Worm (Caenorhabditis elegans) whole organism, L2 larva: ENCODE measurements around the gene dmsr-1.
"Not testable (repeated sequence)": the region's sequence is repeated elsewhere in the genome, so short reads cannot be mapped to it uniquely, and the experiment has no call there.

Experiments
- C34F6.9 ChIP-seq: fragments of 150-350 bp; optimal IDR thresholded peaks from 2 replicates; lab custom pipeline; 2014; ENCODE audit warnings: missing biosample characterization, missing genetic modification characterization
- ZK546.5 ChIP-seq: sonication (generic microtip); optimal IDR thresholded peaks from 2 replicates; lab custom pipeline; 2017; ENCODE audit warnings: missing biosample characterization, missing genetic modification characterization
- aly-2 ChIP-seq: fragments of 150-350 bp; optimal IDR thresholded peaks from 2 replicates; lab custom pipeline; 2014; ENCODE audit warnings: missing biosample characterization, missing genetic modification characterization
- ama-1 ChIP-seq: fragments of 150-350 bp; optimal IDR thresholded peaks from 2 replicates; lab custom pipeline; 2018; ENCODE audit warnings: inconsistent platforms
- blmp-1 ChIP-seq: sonication (generic microtip); optimal IDR thresholded peaks from 2 replicates; lab custom pipeline; 2017; ENCODE audit warnings: missing genetic modification characterization, mild to moderate bottlenecking, missing compliant biosample characterization, antibody characterized with exemption, moderate library complexity; ENCODE audit not compliant: insufficient read depth
- ceh-16 ChIP-seq: fragments of 150-350 bp; optimal IDR thresholded peaks from 2 replicates; lab custom pipeline; 2014; ENCODE audit warnings: missing biosample characterization, missing genetic modification characterization
- ceh-82 ChIP-seq: fragments of 150-350 bp; optimal IDR thresholded peaks from 2 replicates; lab custom pipeline; 2014; ENCODE audit warnings: missing biosample characterization, missing genetic modification characterization
- crh-2 ChIP-seq: sonication (generic microtip); optimal IDR thresholded peaks from 2 replicates; lab custom pipeline; 2017; ENCODE audit warnings: missing biosample characterization, missing genetic modification characterization
- dmd-4 ChIP-seq: sonication (generic microtip); optimal IDR thresholded peaks from 2 replicates; lab custom pipeline; 2017; ENCODE audit warnings: missing biosample characterization, missing genetic modification characterization
- egl-27 ChIP-seq: sonication (generic microtip); optimal IDR thresholded peaks from 3 replicates; lab custom pipeline; 2017; ENCODE audit warnings: missing biosample characterization, missing genetic modification reagents, missing genetic modification characterization
- elt-1 ChIP-seq: fragments of 150-350 bp; optimal IDR thresholded peaks from 2 replicates; lab custom pipeline; 2014; ENCODE audit warnings: missing biosample characterization, missing genetic modification characterization
- elt-3 ChIP-seq: sonication (generic microtip); optimal IDR thresholded peaks from 2 replicates; lab custom pipeline; 2017; ENCODE audit warnings: missing biosample characterization, missing genetic modification characterization
- gmeb-1 ChIP-seq: fragments of 150-350 bp; optimal IDR thresholded peaks from 2 replicates; lab custom pipeline; 2014; ENCODE audit warnings: missing biosample characterization, missing genetic modification characterization
- lin-11 ChIP-seq: fragments of 150-350 bp; sonication (generic microtip); optimal IDR thresholded peaks from 2 replicates; lab custom pipeline; 2014; ENCODE audit warnings: missing biosample characterization, missing genetic modification characterization, inconsistent platforms, mixed read lengths
- lin-13 ChIP-seq: fragments of 150-350 bp; optimal IDR thresholded peaks from 2 replicates; lab custom pipeline; 2014; ENCODE audit warnings: missing biosample characterization, missing genetic modification reagents, missing genetic modification characterization
- lsy-2 ChIP-seq, 2 experiments: fragments of 150-350 bp in 1 of 2; sonication (generic microtip) in 1 of 2; optimal IDR thresholded peaks; 2 replicates each; lab custom pipeline; 2014 to 2017; ENCODE audit warnings: missing biosample characterization in 2 of 2, missing genetic modification characterization in 2 of 2
- mab-5 ChIP-seq: fragments of 150-350 bp; optimal IDR thresholded peaks from 2 replicates; lab custom pipeline; 2014; ENCODE audit warnings: missing biosample characterization, missing genetic modification characterization
- mbf-1 ChIP-seq: sonication (generic microtip); optimal IDR thresholded peaks from 2 replicates; lab custom pipeline; 2017; ENCODE audit warnings: missing biosample characterization, missing genetic modification characterization
- mdl-1 ChIP-seq, 2 experiments: fragments of 150-350 bp in 1 of 2; sonication (generic microtip) in 1 of 2; optimal IDR thresholded peaks; 2 replicates each; lab custom pipeline; 2017; ENCODE audit warnings: missing biosample characterization in 2 of 2, missing genetic modification characterization in 2 of 2
- nhr-12 ChIP-seq: fragments of 150-350 bp; optimal IDR thresholded peaks from 2 replicates; lab custom pipeline; 2014; ENCODE audit warnings: missing biosample characterization, missing genetic modification characterization
- nhr-21 ChIP-seq: fragments of 150-350 bp; optimal IDR thresholded peaks from 2 replicates; lab custom pipeline; 2014; ENCODE audit warnings: missing biosample characterization, missing genetic modification characterization
- nhr-23 ChIP-seq: fragments of 150-350 bp; optimal IDR thresholded peaks from 2 replicates; lab custom pipeline; 2014; ENCODE audit warnings: missing biosample characterization, missing genetic modification reagents, missing genetic modification characterization
- nhr-237 ChIP-seq: fragments of 150-350 bp; optimal IDR thresholded peaks from 2 replicates; lab custom pipeline; 2014; ENCODE audit warnings: missing biosample characterization, missing genetic modification characterization
- nhr-6 ChIP-seq: fragments of 150-350 bp; optimal IDR thresholded peaks from 2 replicates; lab custom pipeline; 2014; ENCODE audit warnings: missing biosample characterization, missing genetic modification characterization
- peb-1 ChIP-seq: fragments of 150-350 bp; optimal IDR thresholded peaks from 2 replicates; lab custom pipeline; 2014; ENCODE audit warnings: missing biosample characterization, missing genetic modification characterization
- sem-4 ChIP-seq: fragments of 150-350 bp; optimal IDR thresholded peaks from 2 replicates; lab custom pipeline; 2014; ENCODE audit warnings: missing biosample characterization, missing genetic modification reagents, missing genetic modification characterization
- sma-3 ChIP-seq: sonication (generic microtip); optimal IDR thresholded peaks from 2 replicates; lab custom pipeline; 2016; ENCODE audit warnings: missing genetic modification reagents, missing genetic modification characterization, missing compliant biosample characterization
- sma-9 ChIP-seq, 2 experiments: fragments of 150-350 bp in 1 of 2; sonication (generic microtip) in 1 of 2; optimal IDR thresholded peaks; 2 replicates each; lab custom pipeline; 2014 to 2016; ENCODE audit warnings: missing genetic modification characterization in 2 of 2, mild to moderate bottlenecking in 1 of 2, missing biosample characterization in 1 of 2, missing compliant biosample characterization in 1 of 2, missing genetic modification reagents in 1 of 2, moderate library complexity in 1 of 2
- snpc-4 ChIP-seq: fragments of 150-350 bp; optimal IDR thresholded peaks from 2 replicates; lab custom pipeline; 2014; ENCODE audit warnings: missing biosample characterization, missing genetic modification characterization
- unc-62 ChIP-seq: fragments of 150-350 bp; optimal IDR thresholded peaks from 2 replicates; lab custom pipeline; 2014; ENCODE audit warnings: missing biosample characterization, missing genetic modification reagents, missing genetic modification characterization
- zag-1 ChIP-seq: fragments of 150-350 bp; optimal IDR thresholded peaks from 2 replicates; lab custom pipeline; 2014; ENCODE audit warnings: missing biosample characterization, missing genetic modification characterization
- ztf-1 ChIP-seq: fragments of 200-800 bp; sonication (Bioruptor generic); conservative IDR thresholded peaks from 2 replicates; pipeline ENCODE4 v1.3.6; 2022; ENCODE audit warnings: missing genetic modification characterization, missing compliant biosample characterization
- ztf-11 ChIP-seq: sonication (generic microtip); optimal IDR thresholded peaks from 2 replicates; lab custom pipeline; 2017; ENCODE audit warnings: missing biosample characterization, missing genetic modification characterization
- ztf-4 ChIP-seq: fragments of 150-350 bp; optimal IDR thresholded peaks from 2 replicates; lab custom pipeline; 2014; ENCODE audit warnings: missing biosample characterization, missing genetic modification characterization

dmsr-1 gene

ce11 chrV:11438464-11438863 lies at the start of gene dmsr-1:
dmsr-1 (plus strand) TSS chrV:11438764.
- TF ChIP-seq dmd-4 (tag; lab: Kevin White, UChicago), result no peak
- TF ChIP-seq ceh-16, result no peak
- TF ChIP-seq snpc-4 (tag; lab: Kevin White, UChicago), result no peak
- no peak for TF ChIP-seq nhr-6 (tag; lab: Kevin White, UChicago)
- TF ChIP-seq ztf-1, result no peak
- TF ChIP-seq unc-62 (GFP tag; lab: Kevin White, UChicago), result no peak
- TF ChIP-seq crh-2 (tag; lab: Kevin White, UChicago), result no peak
- no peak for TF ChIP-seq ztf-11
- TF ChIP-seq elt-1 (tag; lab: Kevin White, UChicago), result no peak
- TF ChIP-seq lin-11 (tag; lab: Kevin White, UChicago), result no peak
- TF ChIP-seq zag-1, result no peak
- no peak for TF ChIP-seq nhr-12
- no peak for TF ChIP-seq ZK546.5 (tag; lab: Kevin White, UChicago)
- no peak for TF ChIP-seq nhr-23
- TF ChIP-seq C34F6.9, result no peak
- TF ChIP-seq mab-5 (tag; lab: Kevin White, UChicago), result no peak
- TF ChIP-seq sma-9 (GFP tag; optimal IDR thresholded peaks at IDR 0.05; lab: Kevin White, UChicago), result no peak
- no peak for TF ChIP-seq sma-9 (tag; optimal IDR thresholded peaks at IDR 0.05; lab: Kevin White, UChicago)
- no peak for TF ChIP-seq mdl-1 (tag; optimal IDR thresholded peaks at IDR 0.05; lab: Kevin White, UChicago)
- no peak for TF ChIP-seq ztf-4 (tag; lab: Kevin White, UChicago)
- TF ChIP-seq gmeb-1, result no peak

DNA sequence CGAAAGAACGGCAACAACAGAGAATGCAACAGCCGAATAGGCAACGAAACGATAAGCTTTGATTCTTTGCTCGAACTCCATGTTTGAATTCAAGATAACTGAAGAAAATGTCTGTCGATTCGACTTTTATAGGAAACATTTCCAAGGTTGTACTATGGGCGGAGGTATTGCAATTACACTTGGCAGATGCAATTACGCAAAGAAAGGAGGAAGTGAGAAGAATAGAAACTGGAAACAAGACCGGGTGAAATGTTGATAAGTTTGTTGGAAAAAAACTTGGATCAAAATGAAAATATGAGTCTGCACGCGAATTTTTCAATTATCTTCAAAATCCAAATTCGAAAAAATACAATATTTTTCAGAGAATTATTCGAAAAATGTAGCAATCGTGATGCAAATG lies 48.8 kb upstream of the dmsr-1 start, which contains the start of gene col-155:
col-155 (minus strand) TSS at position 101 of the 400 bp plus-strand sequence.
- no peak for TF ChIP-seq sem-4
- no peak for TF ChIP-seq nhr-12
- TF ChIP-seq crh-2 (tag; lab: Kevin White, UChicago), result no peak
- TF ChIP-seq, all 48 proteins: peak for 0

DNA sequence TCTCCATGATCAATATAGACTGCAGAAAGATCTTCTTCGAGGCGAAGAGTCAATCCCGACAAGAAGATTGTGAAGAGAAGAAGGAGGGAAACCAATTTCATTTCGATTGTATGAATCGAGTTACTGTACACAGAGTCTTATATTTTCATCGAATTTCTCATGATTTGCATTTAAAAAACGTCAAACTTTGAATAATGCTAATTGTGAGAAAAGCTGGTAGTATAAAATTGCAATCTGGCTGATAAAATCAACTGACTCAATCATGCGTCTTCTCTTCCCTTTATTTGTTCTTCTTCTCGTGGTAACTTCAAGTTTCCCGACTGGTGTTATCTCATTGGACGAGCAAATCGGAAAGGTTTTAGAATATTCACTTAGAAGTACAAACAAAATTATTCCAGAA lies 48.2 kb upstream of the dmsr-1 start, which contains the start of the genes K03B8.11 and K03B8.14:
K03B8.11 (minus strand) TSS at position 101 of the 400 bp plus-strand sequence.
K03B8.14 (plus strand) TSS at position 110 of the 400 bp plus-strand sequence.
- TF ChIP-seq lin-11 (tag; lab: Kevin White, UChicago) (no peak), nhr-21 (no peak), mab-5 (tag; lab: Kevin White, UChicago) (no peak), blmp-1 (no peak), snpc-4 (tag; lab: Kevin White, UChicago) (no peak), zag-1 (no peak), nhr-23 (no peak), sma-3 (GFP tag; lab: Kevin White, UChicago) (no peak), ztf-1 (no peak), aly-2 (tag; lab: Kevin White, UChicago) (no peak), ama-1 (lab: Kevin White, UChicago) (no peak), nhr-6 (tag; lab: Kevin White, UChicago) (no peak), mbf-1 (tag; lab: Kevin White, UChicago) (no peak), gmeb-1 (no peak), peb-1 (tag; lab: Kevin White, UChicago) (no peak), elt-3 (tag; lab: Kevin White, UChicago) (no peak), lin-13 (no peak)

ce11 chrV:11392020-11392419 lies 46.5 kb upstream of the dmsr-1 start, which contains the start of gene nas-16:
nas-16 (plus strand) TSS chrV:11392320.
- no peak for TF ChIP-seq mbf-1 (tag; lab: Kevin White, UChicago)
- TF ChIP-seq elt-1 (tag; lab: Kevin White, UChicago), result no peak
- no peak for TF ChIP-seq elt-3 (tag; lab: Kevin White, UChicago)
- TF ChIP-seq gmeb-1, result no peak
- TF ChIP-seq mdl-1 (tag; optimal IDR thresholded peaks at IDR 0.05; lab: Kevin White, UChicago), result no peak
- TF ChIP-seq egl-27, result no peak
- TF ChIP-seq lsy-2 (tag; optimal IDR thresholded peaks at IDR 0.05; lab: Kevin White, UChicago), result no peak
- no peak for TF ChIP-seq sma-3 (GFP tag; lab: Kevin White, UChicago)
- no peak for TF ChIP-seq C34F6.9
- TF ChIP-seq, all 48 proteins: peak for 0

ce11 chrV:11395024-11395423 lies 43.5 kb upstream of the dmsr-1 start, which contains the start of gene K03B8.4:
K03B8.4 (minus strand) TSS chrV:11395124.
- not testable (repeated sequence) for TF ChIP-seq nhr-237; ceh-82 (tag; lab: Kevin White, UChicago); ztf-11
